Fruit fly (Drosophila melanogaster): ENCODE results near the gene zuc.

Gene zuc

DNA sequence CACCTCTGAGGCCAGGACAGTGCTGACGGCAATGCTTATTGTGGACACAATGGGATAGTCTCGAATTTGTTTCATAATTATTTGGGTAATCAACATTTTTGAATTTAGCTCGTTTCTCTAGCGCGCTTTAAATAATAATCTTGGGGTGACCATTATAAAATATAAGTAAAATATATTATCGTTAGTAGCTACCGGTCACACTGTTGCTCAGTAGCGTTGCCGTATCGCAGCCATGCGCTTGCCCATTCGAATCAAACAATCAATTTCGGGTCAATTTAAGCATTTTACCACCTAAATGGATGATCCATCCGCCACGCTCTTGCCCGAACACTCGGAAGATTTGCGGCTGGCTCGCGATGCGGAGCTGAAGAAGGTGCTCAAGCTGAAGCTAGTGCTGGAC lies at the start of gene zuc, which contains the start of gene dgt2:
TSS of gene zuc (minus strand) at position 154 of the 400 bp plus-strand sequence.
TSS of gene dgt2 (plus strand) at position 208 of the 400 bp plus-strand sequence.
- no peak for TF ChIP-seq noc (tag; optimal IDR thresholded peaks at IDR 0.05)

DNA sequence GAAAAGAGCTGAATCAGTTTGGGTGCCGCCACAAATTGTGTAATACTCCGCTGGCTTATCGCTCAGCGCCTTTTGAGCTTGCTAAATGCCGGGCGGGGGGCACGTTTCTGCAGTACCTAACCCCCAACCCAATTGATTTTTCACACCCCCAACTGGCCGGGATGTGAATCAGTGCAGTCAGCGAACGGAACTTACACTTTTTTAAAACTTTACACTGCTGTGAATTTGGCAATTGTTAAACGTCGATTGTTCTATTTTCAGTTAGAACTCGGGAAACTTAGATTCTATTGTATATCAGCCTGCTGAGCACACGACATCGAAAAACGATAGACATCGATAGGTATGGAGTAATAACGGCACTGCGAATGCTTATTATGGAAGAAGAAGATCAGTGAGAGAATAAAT lies 48.5 kb upstream of the zuc start, which contains the start of gene Tom70:
TSS of gene Tom70 (minus strand) at position 335 of the 405 bp plus-strand sequence.
- no peak for TF ChIP-seq noc (tag; optimal IDR thresholded peaks at IDR 0.05)

DNA sequence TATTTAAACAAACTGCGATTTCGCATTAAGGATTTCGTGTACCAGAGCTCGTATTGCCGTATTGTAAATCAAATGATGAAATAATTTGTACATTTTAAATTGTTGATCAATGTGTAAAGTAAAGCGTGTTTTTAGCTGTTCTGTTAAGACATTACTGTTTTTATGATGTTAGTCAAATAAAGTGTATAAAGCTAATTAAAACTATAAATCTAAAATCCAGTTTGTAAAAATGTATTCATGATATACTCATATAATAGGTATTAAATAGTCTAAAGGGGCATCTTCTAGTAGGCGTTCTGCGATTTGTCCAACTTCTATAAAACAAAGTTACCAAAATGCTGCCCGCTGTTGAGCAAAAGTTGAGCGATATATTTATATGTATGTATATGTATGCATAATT lies 44.2 kb upstream of the zuc start, which contains the start of gene CG18788:
TSS of gene CG18788 (plus strand) at position 301 of the 400 bp plus-strand sequence.
- no peak for TF ChIP-seq noc (tag; optimal IDR thresholded peaks at IDR 0.05)

DNA sequence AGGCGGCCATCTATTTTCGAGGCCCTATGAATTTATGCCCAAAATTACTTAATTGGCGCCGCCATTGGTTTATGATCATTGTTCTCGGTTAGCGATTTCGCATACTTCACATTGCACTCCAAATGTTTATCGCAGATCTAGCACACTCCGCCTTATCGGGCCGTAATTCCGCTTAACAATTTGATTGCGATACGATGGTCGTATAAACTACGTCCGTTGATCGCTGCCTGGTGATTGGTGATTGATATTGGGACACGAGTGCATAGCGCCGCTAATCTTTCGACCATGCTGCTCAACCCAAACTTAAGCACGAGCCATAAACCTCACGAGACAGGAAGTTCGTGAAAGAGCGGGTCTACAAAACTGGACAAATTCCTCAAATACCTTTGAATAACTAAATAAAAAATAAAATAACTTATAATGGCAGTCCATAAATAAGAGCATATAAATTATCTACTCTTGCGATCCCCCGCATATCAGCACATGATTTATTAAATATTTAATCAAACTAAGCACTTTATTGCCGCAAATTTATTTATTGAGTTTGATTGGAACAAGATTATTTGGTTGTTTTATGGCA lies 41.0 kb upstream of the zuc start:
- peak; percentile 79 for TF ChIP-seq noc (tag; optimal IDR thresholded peaks at IDR 0.05)

DNA sequence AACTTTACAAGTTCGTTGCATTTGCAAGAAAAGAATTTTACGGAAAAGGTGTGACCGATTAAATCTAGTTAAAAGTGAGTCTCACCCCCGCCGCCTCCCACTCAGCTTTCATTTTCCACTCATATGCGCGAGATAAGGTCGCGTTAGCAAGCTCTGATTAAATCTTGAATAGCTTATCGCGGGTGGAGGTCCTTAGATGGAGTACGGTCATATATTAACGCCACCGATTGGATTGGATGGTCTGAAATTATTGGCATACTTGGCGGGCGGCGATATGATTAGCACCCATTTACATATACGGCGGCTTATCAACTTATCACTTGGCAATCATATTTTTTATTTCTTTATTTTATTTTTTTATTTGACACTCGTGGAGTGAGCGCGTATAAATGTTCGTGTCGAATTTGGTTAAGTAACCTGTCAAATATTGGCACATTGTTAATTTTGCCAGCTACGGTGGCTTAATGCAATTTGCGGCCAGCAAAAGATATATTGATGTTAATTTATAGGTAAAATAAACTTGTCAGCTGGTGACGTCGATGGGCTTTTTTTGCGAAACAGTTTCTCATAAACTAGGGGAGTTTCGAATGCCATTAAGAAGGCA lies 40.0 kb upstream of the zuc start:
- peak; percentile 89 for TF ChIP-seq noc (tag; optimal IDR thresholded peaks at IDR 0.05)

DNA sequence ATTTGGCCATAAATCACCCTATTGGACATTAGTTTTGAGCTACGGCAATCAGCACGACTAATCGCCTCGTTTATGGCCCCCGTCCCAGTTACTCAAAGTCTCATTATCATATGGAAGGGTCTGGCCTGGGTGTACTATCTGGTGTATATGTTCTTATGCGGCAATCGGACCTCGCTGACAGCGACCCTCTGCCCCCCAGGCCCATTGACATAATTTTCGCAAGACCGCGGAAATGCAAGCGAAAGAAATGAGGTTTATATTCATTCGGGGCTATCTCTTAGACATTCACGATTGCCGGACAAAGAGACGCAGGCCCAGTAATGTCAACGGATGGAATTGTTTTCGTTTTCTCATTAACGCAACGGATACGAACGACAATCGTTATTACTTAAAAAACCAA lies 39.1 kb upstream of the zuc start:
- no peak for TF ChIP-seq noc (tag; optimal IDR thresholded peaks at IDR 0.05)

DNA sequence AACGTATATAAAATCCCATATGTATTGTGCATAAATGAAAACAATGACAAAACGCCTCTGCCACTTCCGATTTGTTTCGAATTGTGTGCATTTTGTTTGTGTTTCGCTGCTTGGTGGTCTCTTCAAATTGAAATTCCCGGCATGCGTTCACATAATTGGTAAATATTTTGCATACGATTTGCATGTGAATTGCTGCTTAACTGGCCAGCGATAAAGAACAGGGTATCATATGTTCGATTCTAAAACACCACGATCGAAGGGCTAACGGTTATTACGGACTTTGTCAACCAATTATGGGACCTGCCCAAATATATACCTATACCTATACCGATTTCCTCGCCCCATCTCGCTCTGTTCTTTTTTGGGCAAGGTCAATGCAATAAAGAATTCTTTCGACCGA lies 38.4 kb upstream of the zuc start:
- TF ChIP-seq noc (tag; optimal IDR thresholded peaks at IDR 0.05) = no peak

DNA sequence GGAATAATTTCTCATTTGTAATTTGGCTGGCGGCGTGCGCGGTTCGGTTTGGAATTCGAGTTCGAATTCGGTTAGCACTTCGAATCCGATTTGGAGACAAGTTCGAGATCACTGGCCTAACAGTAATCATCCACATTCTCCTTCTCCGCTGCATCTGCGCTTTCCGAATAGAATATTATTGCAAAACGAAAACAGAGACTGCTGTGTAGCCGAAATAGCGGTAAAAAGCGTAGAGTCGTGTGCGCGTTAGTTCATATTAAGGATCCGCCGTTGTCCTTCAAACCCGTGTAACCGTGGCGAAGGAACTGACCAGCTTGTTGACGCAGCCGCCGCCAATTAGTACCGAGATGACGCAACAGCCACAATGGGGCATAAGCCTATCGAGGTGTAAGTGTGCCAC lies 37.8 kb upstream of the zuc start, which contains the start of gene dmGlut:
TSS of gene dmGlut (plus strand) at position 4 of the 400 bp plus-strand sequence.
- TF ChIP-seq noc (tag; optimal IDR thresholded peaks at IDR 0.05) = no peak

DNA sequence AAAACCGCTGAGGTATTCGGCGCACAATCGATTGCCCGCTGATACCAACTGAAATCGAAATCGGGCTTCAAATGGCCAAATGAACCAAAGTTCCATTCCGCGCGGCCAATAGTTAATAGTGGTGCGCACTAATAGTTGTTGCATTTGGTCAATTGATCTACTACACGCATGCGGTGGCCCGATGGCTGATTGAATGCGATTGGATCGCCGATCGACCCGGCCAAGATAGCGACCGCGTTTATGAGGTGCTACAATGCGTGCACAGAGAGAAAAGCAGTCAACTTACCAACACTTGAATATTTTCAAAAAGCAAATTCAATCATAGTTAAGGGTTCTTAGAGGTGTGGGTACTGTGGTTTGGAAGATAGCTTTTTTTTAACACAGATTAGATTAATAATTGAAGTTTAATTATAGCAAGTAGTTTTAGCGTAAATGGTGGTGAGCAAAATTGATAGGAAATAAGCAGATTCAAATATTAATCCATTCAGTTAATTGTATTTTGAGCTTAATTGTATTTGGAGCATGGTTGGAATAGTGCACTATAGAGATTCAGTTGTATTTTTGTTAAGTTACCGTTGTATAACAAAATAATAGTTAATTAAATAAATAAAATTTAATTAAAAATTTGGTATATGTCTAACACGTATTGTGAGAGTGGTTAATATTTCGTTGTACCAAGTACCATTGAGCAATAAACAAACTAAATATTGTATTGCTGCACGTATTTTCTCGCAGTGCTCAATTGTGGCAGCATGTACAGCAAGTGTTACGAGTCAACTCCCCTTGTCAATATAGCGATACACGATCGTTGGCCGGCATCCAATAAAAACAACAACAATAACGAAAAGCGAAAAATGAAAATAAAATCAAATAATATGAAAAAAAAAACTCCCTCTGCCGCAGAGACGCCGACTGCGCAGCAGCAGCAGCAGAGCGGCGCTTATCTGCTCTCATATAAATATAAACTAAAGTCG lies 37.1 kb upstream of the zuc start:
- peak; percentile 51 for TF ChIP-seq noc (tag; optimal IDR thresholded peaks at IDR 0.05)

DNA sequence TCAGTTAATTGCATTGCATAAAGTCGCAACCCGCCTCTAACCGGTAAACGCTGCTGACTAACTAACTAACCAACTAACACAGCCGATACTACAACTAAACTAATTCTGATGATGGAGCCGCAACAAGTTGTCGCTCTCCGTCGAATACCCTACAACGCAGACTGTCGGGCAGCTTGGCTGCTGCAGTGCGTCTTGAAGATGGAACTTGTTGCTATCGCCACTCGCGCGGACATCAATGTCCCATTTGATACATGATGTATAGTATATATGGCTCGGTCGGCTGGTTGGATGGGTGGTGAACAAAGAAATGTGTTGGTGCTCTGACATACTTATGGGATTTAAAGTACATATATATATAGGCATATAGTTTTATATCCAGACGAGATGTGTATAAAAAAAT lies 35.8 kb upstream of the zuc start:
- TF ChIP-seq noc (tag; optimal IDR thresholded peaks at IDR 0.05) = no peak

DNA sequence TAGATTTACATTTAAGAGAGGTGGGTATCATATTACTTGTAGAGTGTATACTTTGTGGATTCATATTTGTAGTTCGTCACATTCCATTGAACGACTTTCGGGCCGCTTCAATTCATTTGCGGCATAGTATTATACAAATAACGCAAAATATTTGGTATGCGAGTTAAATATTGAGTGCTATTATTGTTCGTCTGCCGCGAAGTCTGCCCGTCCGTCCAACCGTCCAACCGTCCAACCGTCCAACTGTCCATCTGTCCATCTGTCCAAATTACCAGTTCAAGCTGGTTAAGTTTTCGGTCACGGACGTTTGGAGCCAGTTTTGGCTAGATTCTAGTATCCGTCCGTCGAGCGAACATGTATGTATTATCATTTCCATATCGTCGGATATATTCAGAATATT lies 34.4 kb upstream of the zuc start:
- no peak for TF ChIP-seq noc (tag; optimal IDR thresholded peaks at IDR 0.05)

DNA sequence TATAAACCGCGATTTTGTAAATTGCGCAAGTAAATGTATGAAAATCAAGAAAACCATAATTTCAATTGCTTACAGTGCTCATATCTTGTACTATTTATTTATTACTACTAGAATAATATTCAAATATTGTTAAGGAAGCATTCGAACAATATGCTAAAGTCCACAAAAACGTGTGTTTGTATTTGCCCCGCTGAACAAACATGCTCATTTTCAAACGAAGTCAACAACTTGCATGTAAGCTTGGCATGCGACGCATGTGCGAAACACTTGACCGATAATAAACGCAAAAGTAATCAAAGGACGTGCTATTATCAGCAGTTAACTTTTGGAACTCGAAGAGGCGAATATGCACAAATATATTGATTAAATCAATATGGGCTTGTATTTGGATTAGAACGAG lies 31.5 kb upstream of the zuc start:
- no peak for TF ChIP-seq noc (tag; optimal IDR thresholded peaks at IDR 0.05)

DNA sequence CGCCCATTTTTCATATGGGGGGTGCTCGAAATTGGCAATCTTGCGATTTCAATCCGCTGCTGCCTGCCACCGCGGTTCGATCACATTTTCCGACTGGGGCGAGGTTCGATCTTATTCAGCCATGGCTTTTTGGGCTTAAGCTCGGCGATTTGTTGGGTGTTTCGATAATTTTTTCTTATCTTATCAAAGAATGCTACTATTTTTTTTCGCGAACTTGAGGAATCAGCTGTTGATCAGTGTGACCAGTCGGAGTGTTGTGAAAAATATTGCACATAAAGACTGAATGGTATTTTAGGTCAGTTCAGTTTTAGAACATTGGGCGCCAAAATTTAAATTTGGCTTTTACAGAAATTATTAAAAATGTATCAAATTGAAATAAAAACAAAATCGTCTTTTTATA lies 31.1 kb upstream of the zuc start, which contains the start of gene Wdr81:
TSS of gene Wdr81 (minus strand) at position 226 of the 400 bp plus-strand sequence.
- no peak for TF ChIP-seq noc (tag; optimal IDR thresholded peaks at IDR 0.05)

DNA sequence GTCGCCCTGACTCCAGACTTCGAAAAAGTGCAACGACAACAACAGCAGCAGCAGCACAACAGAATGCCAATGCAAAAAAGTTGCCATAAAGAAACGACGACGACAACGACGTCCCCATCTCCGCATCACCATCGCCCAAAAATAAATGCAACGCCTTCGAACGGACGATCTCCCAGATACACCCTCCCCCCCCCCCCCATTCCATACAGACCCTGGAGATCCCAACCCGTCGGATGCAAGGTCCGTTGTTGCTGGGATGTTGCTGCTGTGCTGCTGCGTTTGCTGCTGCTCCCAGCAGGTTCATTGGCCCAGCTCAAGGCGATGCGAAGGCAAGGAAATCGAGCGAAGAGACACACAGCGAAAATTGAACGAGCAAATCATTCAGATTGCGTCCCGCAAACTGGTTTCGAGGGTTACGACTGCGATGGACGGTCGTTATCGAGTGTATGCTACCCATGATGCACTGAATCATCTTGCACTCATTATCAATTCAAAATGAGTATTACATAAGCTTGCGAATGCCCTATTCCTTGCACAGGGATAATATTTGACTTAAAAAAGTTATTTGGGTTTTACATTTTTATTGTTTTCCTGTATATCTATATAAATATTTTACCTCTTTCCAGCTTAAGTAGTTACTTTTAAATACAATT lies 24.2 kb upstream of the zuc start:
- TF ChIP-seq noc (tag; optimal IDR thresholded peaks at IDR 0.05) = no peak

DNA sequence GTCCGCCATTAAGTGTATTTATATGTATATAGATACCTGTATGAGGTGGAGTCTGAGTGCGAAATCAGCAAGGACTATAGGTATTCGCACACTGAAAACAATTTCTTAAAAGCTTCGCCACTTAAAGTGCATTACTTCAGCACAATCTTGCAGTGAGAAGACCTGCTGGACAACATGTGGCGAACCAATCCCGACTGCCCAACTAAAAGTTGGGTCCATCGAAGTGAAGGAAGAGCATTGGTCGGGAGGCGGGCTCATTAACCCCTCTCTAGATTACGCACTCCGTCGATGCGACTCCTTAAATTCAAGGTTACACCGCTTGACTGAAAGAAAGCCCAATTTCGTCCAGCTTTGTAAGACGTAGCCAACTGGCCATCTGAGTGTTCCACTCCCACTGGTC lies 23.6 kb upstream of the zuc start:
- TF ChIP-seq noc (tag; optimal IDR thresholded peaks at IDR 0.05) = no peak
